Fruit fly (Drosophila melanogaster): ENCODE data around the gene spz.
A peak's percentile ranks its signal among the peaks of the same experiment; 100 is the strongest.

Gene spz

DNA sequence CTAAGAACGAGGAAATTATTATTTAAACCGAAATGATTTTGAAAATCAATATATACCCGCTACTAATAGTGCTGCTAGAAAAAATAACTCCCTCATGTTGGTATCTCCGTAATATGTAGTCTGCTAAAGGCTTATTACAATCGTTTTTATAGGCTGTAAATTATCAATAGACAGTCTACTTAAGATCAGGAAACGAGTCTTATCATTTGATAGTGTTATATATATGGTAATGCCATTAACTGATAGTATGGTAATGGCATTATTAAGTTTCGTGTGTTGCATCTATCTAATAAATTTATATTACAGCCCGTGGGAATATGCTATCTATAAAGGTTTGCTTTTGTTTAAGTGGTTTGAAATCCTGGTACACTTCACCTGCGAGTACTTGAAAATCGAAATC lies 51.7 kb downstream of the spz start, which contains the start of gene CG17192:
Gene CG17192 (minus strand): TSS at position 101 of the 400 bp plus-strand sequence.
- TF ChIP-seq sqz (GFP tag; optimal IDR thresholded peaks at IDR 0.05) (no peak), CG16779 (GFP tag; IDR thresholded peaks at IDR 0.05) (no peak), CG12071 (GFP tag; optimal IDR thresholded peaks at IDR 0.05) (no peak), exex (tag; optimal IDR thresholded peaks at IDR 0.05) (peak; percentile 34), repo (GFP tag; optimal IDR thresholded peaks at IDR 0.05) (no peak), CG18619 (GFP tag; optimal IDR thresholded peaks at IDR 0.05) (no peak), ssp (GFP tag; IDR thresholded peaks at IDR 0.05) (no peak), CG18262 (tag; optimal IDR thresholded peaks at IDR 0.05) (no peak)

Measured in whole organism, embryonic.